Worm (Caenorhabditis elegans) whole organism, midembryonic: Measurements from ENCODE around the gene mvk-1.

Source experiments
- T22C8.4 ChIP-seq: fragments of 200-800 bp; sonication (Bioruptor generic); IDR thresholded peaks from 2 replicates; pipeline ENCODE4 v1.3.6; 2022; ENCODE audit warnings: missing genetic modification characterization, missing compliant biosample characterization
- cog-1 ChIP-seq: sonication (generic microtip); optimal IDR thresholded peaks from 2 replicates; lab custom pipeline; 2016; ENCODE audit warnings: missing genetic modification characterization, missing compliant biosample characterization
- flt-1 ChIP-seq: fragments of 200-800 bp; sonication (Bioruptor generic); IDR thresholded peaks from 2 replicates; pipeline ENCODE4 v1.3.6; 2022; ENCODE audit warnings: missing genetic modification characterization, missing compliant biosample characterization
- klf-2 ChIP-seq: fragments of 200-800 bp; sonication (Bioruptor generic); conservative IDR thresholded peaks from 2 replicates; pipeline ENCODE4 v1.3.6; 2022; ENCODE audit warnings: missing genetic modification reagents, missing genetic modification characterization, missing compliant biosample characterization
- med-1 ChIP-seq: sonication (generic microtip); optimal IDR thresholded peaks from 2 replicates; lab custom pipeline; 2017; ENCODE audit warnings: missing genetic modification characterization, mild to moderate bottlenecking, missing compliant biosample characterization, antibody characterized with exemption, missing genetic modification reagents; ENCODE audit not compliant: insufficient read depth
- ref-1 ChIP-seq: fragments of 200-800 bp; sonication (Bioruptor generic); conservative IDR thresholded peaks from 2 replicates; pipeline ENCODE4 v1.3.6; 2022; ENCODE audit warnings: missing genetic modification reagents, missing genetic modification characterization, missing compliant biosample characterization
- tab-1 ChIP-seq: fragments of 200-800 bp; sonication (Bioruptor generic); IDR thresholded peaks from 2 replicates; pipeline ENCODE4 v1.3.6; 2022; ENCODE audit warnings: missing genetic modification characterization, missing compliant biosample characterization
- ztf-23 ChIP-seq: fragments of 200-800 bp; sonication (Bioruptor generic); IDR thresholded peaks from 2 replicates; pipeline ENCODE4 v1.3.6; 2022; ENCODE audit warnings: missing genetic modification reagents, missing genetic modification characterization, missing compliant biosample characterization
- ztf-29 ChIP-seq: fragments of 200-800 bp; sonication (Bioruptor generic); IDR thresholded peaks from 2 replicates; pipeline ENCODE4 v1.3.6; 2022; ENCODE audit warnings: missing genetic modification reagents, missing genetic modification characterization, missing compliant biosample characterization

Gene mvk-1

ce11 chrIII:6116981-6117380, 19.1 kb downstream of the mvk-1 start:
- TF ChIP-seq cog-1 (tag; lab: Kevin White, UChicago) = no peak
- no peak for TF ChIP-seq tab-1 (GFP tag; lab: Robert Waterston, UW)
- TF ChIP-seq ztf-29 = no peak
- TF ChIP-seq klf-2 (GFP tag; lab: Robert Waterston, UW) = no peak

- no peak for TF ChIP-seq cog-1 (tag; lab: Kevin White, UChicago)
- TF ChIP-seq ref-1 (GFP tag; lab: Robert Waterston, UW) = no peak
- TF ChIP-seq tab-1 (GFP tag; lab: Robert Waterston, UW) = no peak
- no peak for TF ChIP-seq ztf-23 (GFP tag; lab: Robert Waterston, UW)
- TF ChIP-seq ztf-29 = no peak
These were observed 19.7 kb downstream of the mvk-1 start, which contains the start of gene nmt-1 for ce11 chrIII:6116281-6116886. nmt-1 (minus strand) TSS chrIII:6116331.

ce11 chrIII:6110187-6110586, 25.9 kb downstream of the mvk-1 start:
- TF ChIP-seq T22C8.4 = no peak
- no peak for TF ChIP-seq flt-1
- TF ChIP-seq cog-1 (tag; lab: Kevin White, UChicago) = no peak
- no peak for TF ChIP-seq ztf-23 (GFP tag; lab: Robert Waterston, UW)
- no peak for TF ChIP-seq ref-1 (GFP tag; lab: Robert Waterston, UW)
- TF ChIP-seq med-1 (GFP tag; lab: Kevin White, UChicago) = no peak
- no peak for TF ChIP-seq ztf-29
- TF ChIP-seq klf-2 (GFP tag; lab: Robert Waterston, UW) = no peak
- no peak for TF ChIP-seq tab-1 (GFP tag; lab: Robert Waterston, UW)

ce11 chrIII:6105897-6106296, 30.2 kb downstream of the mvk-1 start:
- no peak for TF ChIP-seq flt-1
- no peak for TF ChIP-seq ztf-23 (GFP tag; lab: Robert Waterston, UW)
- TF ChIP-seq T22C8.4 = no peak
- no peak for TF ChIP-seq ref-1 (GFP tag; lab: Robert Waterston, UW)
- TF ChIP-seq klf-2 (GFP tag; lab: Robert Waterston, UW) = no peak
- no peak for TF ChIP-seq med-1 (GFP tag; lab: Kevin White, UChicago)
- no peak for TF ChIP-seq ztf-29
- no peak for TF ChIP-seq cog-1 (tag; lab: Kevin White, UChicago)
- no peak for TF ChIP-seq tab-1 (GFP tag; lab: Robert Waterston, UW)

DNA sequence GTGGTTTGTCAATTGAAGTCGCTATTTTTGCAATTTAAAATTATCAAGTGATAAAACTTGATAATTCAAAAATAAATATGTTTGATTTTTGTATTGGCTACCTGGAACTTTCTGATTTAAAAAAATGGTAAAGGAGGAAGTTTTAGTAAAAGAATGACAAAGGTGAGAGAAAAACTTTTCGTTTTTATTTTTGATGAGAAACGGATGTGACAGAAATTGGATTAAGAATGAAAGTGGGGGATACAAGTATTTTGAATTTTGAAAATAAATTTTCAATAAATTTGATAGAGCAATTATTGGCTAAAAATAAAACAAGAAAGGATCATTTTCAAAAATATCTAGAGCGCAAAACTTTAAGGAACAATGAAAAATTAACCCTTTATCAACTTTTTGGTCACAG, 33.3 kb downstream of the mvk-1 start, which contains the start of gene C05D10.4:
C05D10.4 (minus strand) TSS at position 101 of the 400 bp plus-strand sequence.
- TF ChIP-seq med-1 (GFP tag; lab: Kevin White, UChicago) = no peak
- no peak for TF ChIP-seq tab-1 (GFP tag; lab: Robert Waterston, UW)
- TF ChIP-seq flt-1 = no peak
- no peak for TF ChIP-seq T22C8.4
- TF ChIP-seq cog-1 (tag; lab: Kevin White, UChicago) = no peak
- no peak for TF ChIP-seq ztf-23 (GFP tag; lab: Robert Waterston, UW)
- TF ChIP-seq klf-2 (GFP tag; lab: Robert Waterston, UW) = no peak
- no peak for TF ChIP-seq ref-1 (GFP tag; lab: Robert Waterston, UW)
- TF ChIP-seq ztf-29 = no peak

ce11 chrIII:6095654-6096053, 40.4 kb downstream of the mvk-1 start:
- no peak for TF ChIP-seq ztf-29
- TF ChIP-seq tab-1 (GFP tag; lab: Robert Waterston, UW) = no peak
- TF ChIP-seq med-1 (GFP tag; lab: Kevin White, UChicago) = no peak
- TF ChIP-seq klf-2 (GFP tag; lab: Robert Waterston, UW) = no peak
- TF ChIP-seq T22C8.4 = no peak
- TF ChIP-seq cog-1 (tag; lab: Kevin White, UChicago) = no peak
- TF ChIP-seq flt-1 = no peak
- TF ChIP-seq ref-1 (GFP tag; lab: Robert Waterston, UW) = no peak
- no peak for TF ChIP-seq ztf-23 (GFP tag; lab: Robert Waterston, UW)

DNA sequence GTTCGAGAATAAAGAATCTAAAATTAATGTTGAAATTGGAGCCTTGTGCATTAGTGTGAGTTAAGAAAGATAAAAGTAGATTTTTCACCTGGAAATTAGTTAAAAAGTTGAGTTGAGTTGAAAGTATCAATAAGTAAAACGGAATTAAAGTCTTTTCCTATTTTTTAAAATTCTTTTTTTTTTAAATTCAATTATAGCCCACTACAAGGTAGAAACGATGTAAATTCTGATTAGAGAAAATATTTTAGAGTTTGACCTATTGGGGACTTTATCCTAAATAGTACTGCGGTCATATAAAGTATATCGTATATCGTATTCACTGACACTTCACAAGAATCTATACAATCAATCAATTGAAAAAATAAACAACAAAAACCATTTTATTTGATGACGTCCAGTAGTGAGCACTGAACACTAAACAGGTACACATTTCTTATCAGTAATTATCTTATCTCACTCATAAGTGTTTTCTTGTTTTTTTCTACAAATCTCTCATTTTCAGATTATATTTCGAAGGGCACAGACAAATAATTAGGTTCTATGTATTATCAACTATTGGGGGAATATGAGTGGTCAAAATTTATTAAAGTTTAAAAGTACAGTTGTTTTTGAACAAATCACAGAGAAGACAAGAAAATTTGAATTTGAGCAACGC, 48.2 kb downstream of the mvk-1 start, which contains the start of gene wht-1:
wht-1 (minus strand) TSS at position 51 of the 655 bp plus-strand sequence.
- no peak for TF ChIP-seq ref-1 (GFP tag; lab: Robert Waterston, UW)
- TF ChIP-seq med-1 (GFP tag; lab: Kevin White, UChicago) = no peak
- TF ChIP-seq tab-1 (GFP tag; lab: Robert Waterston, UW) = no peak
- TF ChIP-seq ztf-23 (GFP tag; lab: Robert Waterston, UW) = no peak
- TF ChIP-seq flt-1 = no peak
- TF ChIP-seq T22C8.4 = no peak
- no peak for TF ChIP-seq cog-1 (tag; lab: Kevin White, UChicago)
- no peak for TF ChIP-seq klf-2 (GFP tag; lab: Robert Waterston, UW)
- TF ChIP-seq ztf-29 = no peak

DNA sequence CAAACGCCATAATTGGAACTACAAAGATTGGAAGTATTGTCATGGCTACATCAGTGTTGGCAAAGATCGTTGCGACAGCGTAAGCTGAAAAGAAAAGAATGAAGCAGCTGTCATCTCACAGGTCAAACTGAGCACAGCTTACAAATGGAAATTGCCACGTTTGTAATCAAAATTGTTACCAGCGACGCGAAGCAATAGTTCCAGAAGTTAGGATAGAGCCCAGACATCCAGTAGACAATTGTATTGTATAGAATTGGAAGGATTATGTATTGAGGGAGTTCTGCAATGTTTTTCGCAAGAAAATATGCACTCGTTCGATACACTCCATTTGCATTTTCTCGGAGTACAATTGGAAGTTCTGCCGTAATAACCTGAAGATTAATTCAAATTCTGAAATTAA, 50.8 kb downstream of the mvk-1 start:
- no peak for TF ChIP-seq med-1 (GFP tag; lab: Kevin White, UChicago)
- no peak for TF ChIP-seq tab-1 (GFP tag; lab: Robert Waterston, UW)
- no peak for TF ChIP-seq ref-1 (GFP tag; lab: Robert Waterston, UW)
- no peak for TF ChIP-seq klf-2 (GFP tag; lab: Robert Waterston, UW)
- TF ChIP-seq ztf-23 (GFP tag; lab: Robert Waterston, UW) = no peak
- no peak for TF ChIP-seq flt-1
- TF ChIP-seq ztf-29 = no peak
- TF ChIP-seq T22C8.4 = no peak
- TF ChIP-seq cog-1 (tag; lab: Kevin White, UChicago) = no peak

- TF ChIP-seq cog-1 (tag; lab: Kevin White, UChicago) = no peak
- no peak for TF ChIP-seq ztf-29
- no peak for TF ChIP-seq tab-1 (GFP tag; lab: Robert Waterston, UW)
- no peak for TF ChIP-seq klf-2 (GFP tag; lab: Robert Waterston, UW)
- no peak for TF ChIP-seq ztf-23 (GFP tag; lab: Robert Waterston, UW)
- no peak for TF ChIP-seq ref-1 (GFP tag; lab: Robert Waterston, UW)
- no peak for TF ChIP-seq flt-1
- TF ChIP-seq med-1 (GFP tag; lab: Kevin White, UChicago) = no peak
- TF ChIP-seq T22C8.4 = no peak
These were observed 55.8 kb downstream of the mvk-1 start, which contains the start of gene attf-4 for ce11 chrIII:6080263-6080662. attf-4 (plus strand) TSS chrIII:6080563.
